Fruit fly (Drosophila melanogaster) whole organism, embryonic: ENCODE measurements around the gene CG33934.

Source experiments
- Adf1 ChIP-seq: fragments of 200-800 bp; sonication (Bioruptor generic); IDR thresholded peaks from 2 replicates; pipeline ENCODE4 v1.3.6; 2022; ENCODE audit warnings: missing biosample characterization, missing genetic modification characterization
- BEAF-32 ChIP-seq: fragments of 200-800 bp; sonication (Bioruptor generic); optimal IDR thresholded peaks from 3 replicates; lab custom pipeline; 2017; ENCODE audit warnings: missing biosample characterization, missing genetic modification characterization, mild to moderate bottlenecking, moderate library complexity, missing genetic modification reagents
- CG10462 ChIP-seq: fragments of 200-800 bp; sonication (Bioruptor generic); optimal IDR thresholded peaks from 2 replicates; lab custom pipeline; 2016; ENCODE audit warnings: missing biosample characterization, missing genetic modification characterization
- CG11696 ChIP-seq: fragments of 200-800 bp; sonication (Bioruptor generic); IDR thresholded peaks from 2 replicates; pipeline ENCODE4 v1.3.6; 2022; ENCODE audit warnings: missing biosample characterization, missing genetic modification characterization
- CG12769 ChIP-seq: fragments of 200-800 bp; sonication (Bioruptor generic); optimal IDR thresholded peaks from 2 replicates; lab custom pipeline; 2019; ENCODE audit warnings: missing biosample characterization, mild to moderate bottlenecking, missing genetic modification characterization, moderate library complexity
- CG14860 ChIP-seq: fragments of 200-800 bp; sonication (Bioruptor generic); IDR thresholded peaks from 3 replicates; pipeline ENCODE4 v1.3.6; 2022; ENCODE audit warnings: missing biosample characterization, missing genetic modification characterization; ENCODE audit not compliant: partially characterized antibody
- CG1529 ChIP-seq: fragments of 200-800 bp; sonication (Bioruptor generic); optimal IDR thresholded peaks from 3 replicates; lab custom pipeline; 2018; ENCODE audit warnings: missing biosample characterization, missing genetic modification characterization
- CG16863 ChIP-seq: fragments of 200-800 bp; sonication (Bioruptor generic); optimal IDR thresholded peaks from 3 replicates; lab custom pipeline; 2016; ENCODE audit warnings: missing biosample characterization, missing genetic modification characterization
- CG17385 ChIP-seq: fragments of 200-800 bp; sonication (Bioruptor generic); optimal IDR thresholded peaks from 3 replicates; lab custom pipeline; 2018; ENCODE audit warnings: missing biosample characterization, mild to moderate bottlenecking, missing genetic modification characterization
- CG30020 ChIP-seq: fragments of 200-800 bp; optimal IDR thresholded peaks from 2 replicates; lab custom pipeline; 2019; ENCODE audit warnings: missing biosample characterization, mild to moderate bottlenecking, missing genetic modification characterization, moderate library complexity
- CG32532 ChIP-seq: fragments of 200-800 bp; sonication (Bioruptor generic); IDR thresholded peaks from 2 replicates; pipeline ENCODE4 v1.3.6; 2022; ENCODE audit warnings: missing biosample characterization, missing genetic modification characterization
- CG32767 ChIP-seq: fragments of 200-800 bp; sonication (Bioruptor generic); IDR thresholded peaks from 2 replicates; pipeline ENCODE4 v1.3.6; 2022; ENCODE audit warnings: missing biosample characterization, missing genetic modification characterization
- CG3407 ChIP-seq: fragments of 200-800 bp; sonication (Bioruptor generic); optimal IDR thresholded peaks from 2 replicates; lab custom pipeline; 2018; ENCODE audit warnings: missing biosample characterization, mild to moderate bottlenecking, missing genetic modification characterization
- CG34224 ChIP-seq: fragments of 200-800 bp; sonication (Bioruptor generic); IDR thresholded peaks from 3 replicates; pipeline ENCODE4 v1.3.6; 2022; ENCODE audit warnings: missing biosample characterization, missing genetic modification characterization; ENCODE audit not compliant: partially characterized antibody
- CG4282 ChIP-seq: fragments of 200-800 bp; sonication (Bioruptor generic); optimal IDR thresholded peaks from 2 replicates; lab custom pipeline; 2016; ENCODE audit warnings: missing biosample characterization, missing genetic modification characterization
- CG4404 ChIP-seq: fragments of 200-800 bp; sonication (Bioruptor generic); IDR thresholded peaks from 2 replicates; pipeline ENCODE4 v1.3.6; 2022; ENCODE audit warnings: missing biosample characterization, missing genetic modification characterization
- CG7271 ChIP-seq: fragments of 200-800 bp; sonication (Bioruptor generic); optimal IDR thresholded peaks from 2 replicates; lab custom pipeline; 2018; ENCODE audit warnings: missing biosample characterization, mild to moderate bottlenecking, missing genetic modification characterization, moderate library complexity
- CG7372 ChIP-seq: fragments of 200-800 bp; sonication (Bioruptor generic); IDR thresholded peaks from 2 replicates; pipeline ENCODE4 v1.3.6; 2022; ENCODE audit warnings: missing biosample characterization, missing genetic modification characterization
- CrebB ChIP-seq: fragments of 200-800 bp; sonication (Bioruptor generic); optimal IDR thresholded peaks from 3 replicates; lab custom pipeline; 2018; ENCODE audit warnings: missing biosample characterization, mild to moderate bottlenecking, missing genetic modification characterization
- Elba2 ChIP-seq: fragments of 200-800 bp; sonication (Bioruptor generic); optimal IDR thresholded peaks from 3 replicates; lab custom pipeline; 2016; ENCODE audit warnings: missing biosample characterization, missing genetic modification characterization
- Fer1 ChIP-seq: fragments of 200-800 bp; sonication (Bioruptor generic); optimal IDR thresholded peaks from 2 replicates; lab custom pipeline; 2017; ENCODE audit warnings: missing biosample characterization, mild to moderate bottlenecking, missing genetic modification characterization
- GATAe ChIP-seq: fragments of 200-800 bp; sonication (Bioruptor generic); conservative IDR thresholded peaks from 2 replicates; pipeline ENCODE4 v1.3.6; 2022; ENCODE audit warnings: missing biosample characterization, missing genetic modification characterization
- HLH3B ChIP-seq: fragments of 200-800 bp; sonication (Bioruptor generic); IDR thresholded peaks from 2 replicates; pipeline ENCODE4 v1.3.6; 2022; ENCODE audit warnings: missing biosample characterization, missing genetic modification characterization
- Hey ChIP-seq: fragments of 200-800 bp; sonication (Bioruptor generic); optimal IDR thresholded peaks from 3 replicates; lab custom pipeline; 2018; ENCODE audit warnings: missing biosample characterization, mild to moderate bottlenecking, missing genetic modification characterization
- Lpt ChIP-seq: fragments of >200 bp; optimal IDR thresholded peaks from 2 replicates; lab custom pipeline; 2018; ENCODE audit warnings: missing biosample characterization, missing genetic modification characterization
- MBD-R2 ChIP-seq: fragments of 200-800 bp; sonication (Bioruptor generic); IDR thresholded peaks from 2 replicates; pipeline ENCODE4 v1.3.6; 2022; ENCODE audit warnings: missing biosample characterization, missing genetic modification characterization
- PHDP ChIP-seq: fragments of 200-800 bp; sonication (Bioruptor generic); optimal IDR thresholded peaks from 3 replicates; lab custom pipeline; 2018; ENCODE audit warnings: missing biosample characterization, mild to moderate bottlenecking, missing genetic modification characterization, moderate library complexity
- TFAM ChIP-seq: fragments of 200-800 bp; sonication (Bioruptor generic); optimal IDR thresholded peaks from 2 replicates; lab custom pipeline; 2017; ENCODE audit warnings: missing biosample characterization, missing genetic modification characterization, inconsistent platforms
- Trl ChIP-seq, 3 experiments: fragments of >200 bp in 2 of 3; fragments of 200-800 bp in 1 of 3; sonication (Bioruptor generic) in 1 of 3; optimal IDR thresholded peaks; 2 replicates in 1 of 3; 3 replicates in 2 of 3; lab custom pipeline; 2016 to 2017; ENCODE audit warnings: missing biosample characterization in 1 of 3, missing genetic modification characterization in 1 of 3
- aop ChIP-seq: fragments of 200-800 bp; sonication (Bioruptor generic); IDR thresholded peaks from 2 replicates; pipeline ENCODE4 v1.3.6; 2022; ENCODE audit warnings: missing biosample characterization, missing genetic modification characterization
- cas ChIP-seq: fragments of 200-800 bp; sonication (Bioruptor generic); IDR thresholded peaks from 2 replicates; pipeline ENCODE4 v1.3.6; 2022; ENCODE audit warnings: missing biosample characterization, missing genetic modification characterization
- chm ChIP-seq: fragments of 200-800 bp; sonication (Bioruptor generic); IDR thresholded peaks from 2 replicates; pipeline ENCODE4 v1.3.6; 2022; ENCODE audit warnings: missing biosample characterization, missing genetic modification characterization
- dimm ChIP-seq: fragments of 200-800 bp; sonication (Bioruptor generic); IDR thresholded peaks from 2 replicates; pipeline ENCODE4 v1.3.6; 2022; ENCODE audit warnings: missing biosample characterization, missing genetic modification characterization
- eve ChIP-seq, 2 experiments: fragments of >200 bp; optimal IDR thresholded peaks; 2 replicates each; lab custom pipeline; 2017; ENCODE audit warnings: missing biosample characterization in 2 of 2, missing genetic modification characterization in 2 of 2
- fd102C ChIP-seq: fragments of 200-800 bp; sonication (Bioruptor generic); optimal IDR thresholded peaks from 2 replicates; lab custom pipeline; 2018; ENCODE audit warnings: missing biosample characterization, mild to moderate bottlenecking, missing genetic modification characterization, moderate library complexity
- fd64A ChIP-seq: fragments of 200-800 bp; sonication (Bioruptor generic); optimal IDR thresholded peaks from 3 replicates; lab custom pipeline; 2018; ENCODE audit warnings: missing biosample characterization, mild to moderate bottlenecking, missing genetic modification characterization
- ham ChIP-seq: fragments of 200-800 bp; sonication (Bioruptor generic); IDR thresholded peaks from 2 replicates; pipeline ENCODE4 v1.3.6; 2022; ENCODE audit warnings: missing biosample characterization, missing genetic modification characterization
- her ChIP-seq: fragments of 200-800 bp; sonication (Bioruptor generic); optimal IDR thresholded peaks from 2 replicates; lab custom pipeline; 2016; ENCODE audit warnings: missing biosample characterization, missing genetic modification characterization
- hkb ChIP-seq, 2 experiments: fragments of 200-800 bp in 1 of 2; fragments of >200 bp in 1 of 2; sonication (Bioruptor generic) in 1 of 2; IDR thresholded peaks in 1 of 2; optimal IDR thresholded peaks in 1 of 2; 2 replicates each; pipeline versions ENCODE4 v1.3.6 to Lab custom; 2017 to 2022; ENCODE audit warnings: missing biosample characterization in 1 of 2, missing genetic modification characterization in 1 of 2
- insv ChIP-seq, 2 experiments: fragments of 200-800 bp; sonication (Bioruptor generic); optimal IDR thresholded peaks; 3 replicates each; lab custom pipeline; 2016 to 2018; ENCODE audit warnings: missing biosample characterization in 2 of 2, missing genetic modification characterization in 2 of 2
- klu ChIP-seq: fragments of 200-800 bp; sonication (Bioruptor generic); IDR thresholded peaks from 2 replicates; pipeline ENCODE4 v1.3.6; 2022; ENCODE audit warnings: missing biosample characterization, missing genetic modification characterization
- lov ChIP-seq, 2 experiments: fragments of 200-800 bp in 1 of 2; fragments of >200 bp in 1 of 2; sonication (Bioruptor generic) in 1 of 2; IDR thresholded peaks in 1 of 2; optimal IDR thresholded peaks in 1 of 2; 2 replicates in 1 of 2; 3 replicates in 1 of 2; pipeline versions ENCODE4 v1.3.6 to Lab custom; 2017 to 2022; ENCODE audit warnings: missing biosample characterization in 1 of 2, missing genetic modification characterization in 1 of 2
- mirr ChIP-seq: fragments of 200-800 bp; sonication (Bioruptor generic); optimal IDR thresholded peaks from 3 replicates; lab custom pipeline; 2018; ENCODE audit warnings: missing biosample characterization, mild to moderate bottlenecking, missing genetic modification characterization
- p53 ChIP-seq: fragments of 200-800 bp; sonication (Bioruptor generic); optimal IDR thresholded peaks from 2 replicates; lab custom pipeline; 2016; ENCODE audit warnings: missing biosample characterization, missing genetic modification characterization
- pan ChIP-seq, 4 experiments: fragments of >200 bp in 3 of 4; fragments of 200-800 bp in 1 of 4; sonication (Bioruptor generic) in 1 of 4; optimal IDR thresholded peaks in 3 of 4; IDR thresholded peaks in 1 of 4; 2 replicates each; pipeline versions ENCODE4 v1.3.6 to Lab custom; 2017 to 2022; ENCODE audit warnings: missing biosample characterization in 2 of 4, missing genetic modification characterization in 2 of 4, mixed read lengths in 1 of 4
- pros ChIP-seq: fragments of 200-800 bp; sonication (Bioruptor generic); optimal IDR thresholded peaks from 3 replicates; lab custom pipeline; 2019; ENCODE audit warnings: missing biosample characterization, mild to moderate bottlenecking, missing genetic modification characterization, moderate library complexity
- psq ChIP-seq: fragments of 200-800 bp; sonication (Bioruptor generic); optimal IDR thresholded peaks from 2 replicates; lab custom pipeline; 2017; ENCODE audit warnings: missing biosample characterization, missing genetic modification characterization
- repo ChIP-seq: fragments of 200-800 bp; sonication (Bioruptor generic); optimal IDR thresholded peaks from 2 replicates; lab custom pipeline; 2016; ENCODE audit warnings: missing biosample characterization, missing genetic modification characterization
- run ChIP-seq: fragments of 200-800 bp; sonication (Bioruptor generic); optimal IDR thresholded peaks from 3 replicates; lab custom pipeline; 2018; ENCODE audit warnings: missing biosample characterization, mild to moderate bottlenecking, missing genetic modification characterization

The CG33934 gene

DNA sequence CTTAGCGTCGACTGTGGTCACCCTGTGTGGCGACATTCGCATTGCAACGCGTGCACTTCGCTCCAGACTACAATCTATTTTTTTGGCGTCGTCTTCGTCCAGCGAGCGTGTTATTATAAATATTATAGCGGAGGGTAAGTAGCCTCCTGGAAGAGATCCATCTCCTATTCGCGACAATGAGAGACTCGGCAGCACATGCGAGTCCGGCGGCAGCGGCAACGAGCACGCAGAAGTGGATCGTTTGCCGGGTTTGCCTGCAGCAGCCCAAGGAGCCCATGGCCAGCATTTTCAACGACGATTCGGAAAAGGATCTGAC lies 10.8 kb upstream of the CG33934 start, which contains the start of gene idc (continued):
- TF ChIP-seq CrebB (no peak), hkb (optimal IDR thresholded peaks at IDR 0.05; lab: Kevin White, UChicago) (no peak), hkb (GFP tag; IDR thresholded peaks at IDR 0.05; lab: Robert Waterston, UW) (no peak), ham (GFP tag; lab: Robert Waterston, UW) (no peak), Adf1 (GFP tag; lab: Robert Waterston, UW) (no peak), pros (no peak), her (GFP tag; lab: Kevin White, UChicago) (no peak), CG17385 (GFP tag; lab: Kevin White, UChicago) (no peak), aop (GFP tag; lab: Robert Waterston, UW) (no peak), HLH3B (no peak), CG4282 (GFP tag; lab: Kevin White, UChicago) (no peak), CG3407 (GFP tag; lab: Kevin White, UChicago) (no peak), MBD-R2 (peak; percentile 59), repo (GFP tag; lab: Kevin White, UChicago) (no peak), eve (GFP tag; optimal IDR thresholded peaks at IDR 0.05; lab: Kevin White, UChicago) (no peak), p53 (GFP tag; lab: Kevin White, UChicago) (no peak), CG16863 (GFP tag; lab: Kevin White, UChicago) (no peak), lov (optimal IDR thresholded peaks at IDR 0.05; lab: Kevin White, UChicago) (no peak), lov (GFP tag; IDR thresholded peaks at IDR 0.05; lab: Robert Waterston, UW) (no peak), Lpt (GFP tag; lab: Kevin White, UChicago) (no peak), pan (optimal IDR thresholded peaks at IDR 0.05; lab: Kevin White, UChicago) (no peak), pan (GFP tag; optimal IDR thresholded peaks at IDR 0.05 in 1 of 2, IDR thresholded peaks at IDR 0.05 in 1 of 2) (no peak), mirr (GFP tag; lab: Kevin White, UChicago) (no peak), Trl (optimal IDR thresholded peaks at IDR 0.05; lab: Kevin White, UChicago) (no peak), Trl (GFP tag; optimal IDR thresholded peaks at IDR 0.05; lab: Kevin White, UChicago) (no peak)

DNA sequence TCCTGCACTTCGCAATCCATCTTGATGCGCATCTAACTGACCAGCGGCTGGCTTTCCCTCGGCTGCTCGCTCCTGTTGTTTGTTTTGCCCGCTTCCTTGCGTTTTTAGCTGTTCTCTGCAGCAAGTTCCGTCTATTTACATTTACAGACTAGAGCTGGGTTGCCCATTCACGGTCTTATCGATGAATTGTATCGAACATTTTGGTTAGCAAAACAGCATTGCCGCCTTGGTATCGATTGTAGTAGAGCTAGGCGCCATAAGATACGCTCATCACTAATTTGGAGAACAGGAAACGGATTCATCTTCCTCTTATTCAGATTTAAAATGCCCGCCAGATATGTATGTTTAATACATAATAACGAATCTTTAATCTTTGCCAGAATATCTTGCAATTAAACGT lies 6.7 kb upstream of the CG33934 start, which contains the start of gene Regnase-1:
TSS of gene Regnase-1 (minus strand) at position 170 of the 400 bp plus-strand sequence.
- peak; percentile 63 for TF ChIP-seq CG30020 (tag; lab: Kevin White, UChicago)
- peak in 1 of 2 experiments; percentile 81 for TF ChIP-seq insv (GFP tag; optimal IDR thresholded peaks at IDR 0.05; lab: Kevin White, UChicago)
- peak; percentile 89 for TF ChIP-seq CG14860 (GFP tag; lab: Robert Waterston, UW)
- TF ChIP-seq CG7372, result peak; percentile 85
- TF ChIP-seq Fer1 (GFP tag; lab: Kevin White, UChicago), result peak; percentile 96
- TF ChIP-seq pros, result no peak
- peak; percentile 82 for TF ChIP-seq CG11696
- peak; percentile 93 for TF ChIP-seq CG32532 (GFP tag; lab: Robert Waterston, UW)
- TF ChIP-seq GATAe, result peak; percentile 68
- TF ChIP-seq CrebB, result peak; percentile 97
- peak; percentile 57; the same call in 1 of the 2 replicates for TF ChIP-seq dimm
- TF ChIP-seq psq (GFP tag; lab: Kevin White, UChicago), result peak; percentile 78
- peak; percentile 39 for TF ChIP-seq Elba2
- TF ChIP-seq cas (GFP tag; lab: Robert Waterston, UW), result peak; percentile 75
- TF ChIP-seq fd64A (GFP tag; lab: Kevin White, UChicago), result peak; percentile 94
- TF ChIP-seq CG1529 (GFP tag; lab: Kevin White, UChicago), result peak; percentile 90
- peak; percentile 82 for TF ChIP-seq CG32767 (GFP tag; lab: Robert Waterston, UW)
- TF ChIP-seq BEAF-32 (GFP tag; lab: Kevin White, UChicago), result peak; percentile 96
- TF ChIP-seq PHDP (tag; lab: Kevin White, UChicago), result peak; percentile 95
- peak; percentile 80 for TF ChIP-seq run (tag; lab: Kevin White, UChicago)
- peak; percentile 95 for TF ChIP-seq fd102C (GFP tag; lab: Kevin White, UChicago)
- TF ChIP-seq CG34224, result peak; percentile 96
- TF ChIP-seq CG7271, result peak; percentile 98
- TF ChIP-seq klu (GFP tag; lab: Robert Waterston, UW), result 0 out of 2 replicates have a peak, but pooled peaks have one; percentile 29
- peak; percentile 89 for TF ChIP-seq TFAM (GFP tag; lab: Kevin White, UChicago)
- TF ChIP-seq CG4404, result peak; percentile 51; the same call in 1 of the 2 replicates
- TF ChIP-seq Hey (tag; lab: Kevin White, UChicago), result peak; percentile 88
- TF ChIP-seq CG12769, result no peak
- peak; percentile 97 for TF ChIP-seq chm (GFP tag; lab: Robert Waterston, UW)
- TF ChIP-seq CG10462 (GFP tag; lab: Kevin White, UChicago), result peak; percentile 62
